Worm (Caenorhabditis elegans) whole organism, midembryonic: ENCODE data around the gene C26B9.1.

Experiments
- T22C8.4 ChIP-seq: fragments of 200-800 bp; sonication (Bioruptor generic); IDR thresholded peaks from 2 replicates; pipeline ENCODE4 v1.3.6; 2022; ENCODE audit warnings: missing genetic modification characterization, missing compliant biosample characterization
- cog-1 ChIP-seq: sonication (generic microtip); optimal IDR thresholded peaks from 2 replicates; lab custom pipeline; 2016; ENCODE audit warnings: missing genetic modification characterization, missing compliant biosample characterization
- flt-1 ChIP-seq: fragments of 200-800 bp; sonication (Bioruptor generic); IDR thresholded peaks from 2 replicates; pipeline ENCODE4 v1.3.6; 2022; ENCODE audit warnings: missing genetic modification characterization, missing compliant biosample characterization
- klf-2 ChIP-seq: fragments of 200-800 bp; sonication (Bioruptor generic); conservative IDR thresholded peaks from 2 replicates; pipeline ENCODE4 v1.3.6; 2022; ENCODE audit warnings: missing genetic modification reagents, missing genetic modification characterization, missing compliant biosample characterization
- med-1 ChIP-seq: sonication (generic microtip); optimal IDR thresholded peaks from 2 replicates; lab custom pipeline; 2017; ENCODE audit warnings: missing genetic modification characterization, mild to moderate bottlenecking, missing compliant biosample characterization, antibody characterized with exemption, missing genetic modification reagents; ENCODE audit not compliant: insufficient read depth
- ref-1 ChIP-seq: fragments of 200-800 bp; sonication (Bioruptor generic); conservative IDR thresholded peaks from 2 replicates; pipeline ENCODE4 v1.3.6; 2022; ENCODE audit warnings: missing genetic modification reagents, missing genetic modification characterization, missing compliant biosample characterization
- tab-1 ChIP-seq: fragments of 200-800 bp; sonication (Bioruptor generic); IDR thresholded peaks from 2 replicates; pipeline ENCODE4 v1.3.6; 2022; ENCODE audit warnings: missing genetic modification characterization, missing compliant biosample characterization
- ztf-23 ChIP-seq: fragments of 200-800 bp; sonication (Bioruptor generic); IDR thresholded peaks from 2 replicates; pipeline ENCODE4 v1.3.6; 2022; ENCODE audit warnings: missing genetic modification reagents, missing genetic modification characterization, missing compliant biosample characterization
- ztf-29 ChIP-seq: fragments of 200-800 bp; sonication (Bioruptor generic); IDR thresholded peaks from 2 replicates; pipeline ENCODE4 v1.3.6; 2022; ENCODE audit warnings: missing genetic modification reagents, missing genetic modification characterization, missing compliant biosample characterization

- no peak for TF ChIP-seq flt-1 (GFP tag; lab: Robert Waterston, UW)
- no peak for TF ChIP-seq T22C8.4 (GFP tag; lab: Robert Waterston, UW)
- TF ChIP-seq tab-1 (GFP tag; lab: Robert Waterston, UW): no peak
- TF ChIP-seq med-1 (GFP tag; lab: Kevin White, UChicago): no peak
- no peak for TF ChIP-seq klf-2 (GFP tag; lab: Robert Waterston, UW)
- TF ChIP-seq ztf-23: no peak
- TF ChIP-seq ref-1: no peak
- TF ChIP-seq cog-1 (tag; lab: Kevin White, UChicago): no peak
- TF ChIP-seq ztf-29 (GFP tag; lab: Robert Waterston, UW): no peak
Measured at ce11 chrX:5337959-5338358, 6.4 kb upstream of the C26B9.1 start, which contains the start of gene C26B9.3.
